Worm (Caenorhabditis elegans): ENCODE data around the gene C29A12.1.

The C29A12.1 gene

DNA sequence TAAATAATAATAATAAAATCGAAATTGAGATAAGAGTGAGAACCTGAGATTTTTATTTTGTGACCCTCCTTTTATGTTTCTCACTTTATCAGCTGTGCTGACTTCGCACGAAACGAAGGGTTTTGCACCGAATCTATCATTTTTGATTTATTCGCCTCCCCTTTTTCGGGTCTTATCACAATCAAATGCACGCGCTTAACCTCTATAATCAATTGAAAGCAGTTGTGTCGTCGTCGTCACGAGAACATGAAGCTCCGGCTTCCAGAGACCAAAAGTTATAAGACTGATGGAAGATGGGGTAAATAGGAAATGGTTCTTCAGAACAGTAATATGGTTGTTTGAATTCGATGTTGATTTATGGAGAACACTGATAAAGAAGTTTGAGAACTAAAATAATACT is 12.1 kb downstream of the C29A12.1 start, which contains the start of gene D1054.18 (continued):
- TF ChIP-seq rpc-1 (optimal IDR thresholded peaks at IDR 0.05) (no peak), rpc-1 (tag; optimal IDR thresholded peaks at IDR 0.05) (no peak), nhr-80 (tag; optimal IDR thresholded peaks at IDR 0.05) (peak; percentile 87)

DNA sequence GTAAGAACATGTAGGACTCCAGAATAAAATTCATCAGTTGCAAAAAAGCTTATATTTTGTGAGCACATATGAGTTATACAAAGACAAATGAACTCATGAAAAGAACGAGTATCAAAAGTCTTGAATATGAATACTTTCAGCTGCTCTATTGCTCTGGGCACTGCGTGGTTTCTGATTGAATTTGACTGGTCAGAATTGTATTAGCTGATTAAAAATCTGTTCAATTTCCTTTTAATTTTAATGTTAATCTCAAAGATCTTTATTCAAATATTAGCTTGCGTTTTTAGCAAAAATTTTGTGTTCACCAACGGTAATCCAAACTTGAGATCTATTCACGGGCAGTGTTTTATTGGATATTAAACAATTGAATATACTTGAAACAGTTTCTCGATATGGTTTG is 15.2 kb downstream of the C29A12.1 start, which contains the start of gene srh-184:
Gene srh-184, minus strand, starts transcription at position 101 of the 400 bp plus-strand sequence.
- TF ChIP-seq nhr-27 (tag; optimal IDR thresholded peaks at IDR 0.05) (no peak), F52B5.7 (tag; optimal IDR thresholded peaks at IDR 0.05) (no peak), F57A8.1 (GFP tag; optimal IDR thresholded peaks at IDR 0.05) (no peak), F33H1.4 (GFP tag; IDR thresholded peaks at IDR 0.05) (no peak)

- TF ChIP-seq hsf-1 (GFP tag; IDR thresholded peaks at IDR 0.05) (no peak), ceh-40 (GFP tag; IDR thresholded peaks at IDR 0.05) (no peak), lin-40 (tag; optimal IDR thresholded peaks at IDR 0.05) (no peak), Y95B8A.8 (GFP tag; IDR thresholded peaks at IDR 0.05) (no peak)
These were observed 17.8 kb downstream of the C29A12.1 start, which contains the start of gene D1054.19 for ce11 chrV:10795494-10795893. D1054.19 (plus strand) TSS chrV:10795794.

DNA sequence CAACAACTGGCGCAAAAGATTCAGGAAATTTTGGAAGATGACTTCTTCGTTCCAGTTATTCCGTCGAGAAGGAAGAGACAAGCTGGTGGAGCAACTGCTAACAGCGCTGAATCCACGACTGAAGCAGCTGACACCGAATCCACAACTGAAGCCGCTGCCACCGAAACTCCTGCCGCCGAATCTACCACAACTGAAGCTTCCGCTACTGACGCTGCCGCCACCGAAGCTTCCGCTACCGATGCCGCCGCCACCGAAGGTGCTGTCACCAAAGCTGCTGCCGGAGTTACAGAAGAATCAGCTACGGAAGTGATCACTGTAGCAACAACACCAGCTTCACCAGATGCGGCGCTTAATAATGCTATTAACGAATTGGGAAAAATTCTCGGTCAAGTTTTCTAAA is 18.8 kb downstream of the C29A12.1 start:
- 0 out of 2 replicates have a peak, but pooled peaks have one; percentile 61 for TF ChIP-seq ceh-58 (GFP tag; IDR thresholded peaks at IDR 0.05)
- no peak for TF ChIP-seq pbrm-1 (GFP tag; IDR thresholded peaks at IDR 0.05)
- no peak for TF ChIP-seq F57A8.1 (GFP tag; optimal IDR thresholded peaks at IDR 0.05)
- TF ChIP-seq let-607 (tag; optimal IDR thresholded peaks at IDR 0.05), result no peak
- no peak for TF ChIP-seq Y79H2A.3 (GFP tag; conservative IDR thresholded peaks at IDR 0.05)
- TF ChIP-seq mcd-1 (GFP tag; IDR thresholded peaks at IDR 0.05), result no peak
- no peak for TF ChIP-seq K11D2.4 (GFP tag; IDR thresholded peaks at IDR 0.05)
- TF ChIP-seq snpc-1.3 (tag; optimal IDR thresholded peaks at IDR 0.05; ENCODE audit: insufficient read depth), result no peak
- TF ChIP-seq ceh-27 (GFP tag; optimal IDR thresholded peaks at IDR 0.05), result no peak
- no peak for TF ChIP-seq cebp-2 (GFP tag; IDR thresholded peaks at IDR 0.05)
- peak; percentile 56; the same call in 1 of the 2 replicates for TF ChIP-seq egrh-3 (GFP tag; IDR thresholded peaks at IDR 0.05)
- TF ChIP-seq lin-40 (tag; optimal IDR thresholded peaks at IDR 0.05), result no peak
- TF ChIP-seq ekl-4 (GFP tag; IDR thresholded peaks at IDR 0.05), result no peak
- no peak for TF ChIP-seq lsy-27 (tag; optimal IDR thresholded peaks at IDR 0.05; ENCODE audit: borderline replicate concordance, insufficient read depth)
- no peak for TF ChIP-seq chd-7 (tag; optimal IDR thresholded peaks at IDR 0.05)
- no peak for TF ChIP-seq hrde-1 (tag; optimal IDR thresholded peaks at IDR 0.05; ENCODE audit: borderline replicate concordance)
- no peak for TF ChIP-seq F37B4.10 (GFP tag; IDR thresholded peaks at IDR 0.05)
- no peak for TF ChIP-seq attf-6 (GFP tag; IDR thresholded peaks at IDR 0.05)
- TF ChIP-seq T26A5.8 (tag; optimal IDR thresholded peaks at IDR 0.05), result no peak
- TF ChIP-seq attf-3 (GFP tag; conservative IDR thresholded peaks at IDR 0.05), result 0 out of 2 replicates have a peak, but pooled peaks have one; percentile 31

ce11 chrV:10793498-10793897 is 19.8 kb downstream of the C29A12.1 start, which contains the start of gene ule-3:
ule-3 (plus strand) TSS chrV:10793798.
- no peak for TF ChIP-seq nfya-1 (tag; optimal IDR thresholded peaks at IDR 0.05; ENCODE audit: borderline replicate concordance, insufficient read depth)
- no peak for TF ChIP-seq F49E8.2 (tag; optimal IDR thresholded peaks at IDR 0.05; ENCODE audit: insufficient read depth)
- no peak for TF ChIP-seq ceh-40 (GFP tag; IDR thresholded peaks at IDR 0.05)
- TF ChIP-seq F33H1.4 (GFP tag; IDR thresholded peaks at IDR 0.05), result no peak
- no peak for TF ChIP-seq zfh-2 (GFP tag; conservative IDR thresholded peaks at IDR 0.05)
- no peak for TF ChIP-seq nfyb-1 (GFP tag; IDR thresholded peaks at IDR 0.05)
- no peak for TF ChIP-seq pbrm-1 (GFP tag; IDR thresholded peaks at IDR 0.05)

All from whole organism, young adult.